Worm (Caenorhabditis elegans) whole organism, L1 larva: ENCODE results near the gene nhr-125.

ENCODE experiments used
- ceh-82 ChIP-seq, 3 experiments: fragments of 150-350 bp in 1 of 3; sonication (generic microtip) in 2 of 3; optimal IDR thresholded peaks; 2 replicates each; lab custom pipeline; 2014 to 2017; ENCODE audit warnings: missing biosample characterization in 3 of 3, missing genetic modification characterization in 3 of 3
- egl-27 ChIP-seq, 2 experiments: fragments of 150-350 bp in 1 of 2; sonication (generic microtip); optimal IDR thresholded peaks; 3 replicates each; lab custom pipeline; 2017 to 2018; ENCODE audit warnings: missing biosample characterization in 2 of 2, missing genetic modification characterization in 2 of 2, missing genetic modification reagents in 2 of 2
- elt-3 ChIP-seq, 6 experiments: fragments of 150-350 bp in 1 of 6; sonication (generic microtip); optimal IDR thresholded peaks; 2 replicates each; lab custom pipeline; 2017 to 2018; ENCODE audit warnings: missing biosample characterization in 6 of 6, missing genetic modification characterization in 6 of 6, inconsistent platforms in 1 of 6
- fkh-8 ChIP-seq: sonication (generic microtip); optimal IDR thresholded peaks from 2 replicates; lab custom pipeline; 2016; ENCODE audit warnings: mild to moderate bottlenecking, missing genetic modification characterization, missing compliant biosample characterization
- nhr-11 ChIP-seq: fragments of 150-350 bp; optimal IDR thresholded peaks from 2 replicates; lab custom pipeline; 2014; ENCODE audit warnings: missing biosample characterization, missing genetic modification characterization
- nhr-237 ChIP-seq: fragments of 150-350 bp; optimal IDR thresholded peaks from 2 replicates; lab custom pipeline; 2014; ENCODE audit warnings: missing biosample characterization, missing genetic modification characterization

- TF ChIP-seq egl-27 (tag; optimal IDR thresholded peaks at IDR 0.05; lab: Kevin White, UChicago) (no peak), fkh-8 (tag; lab: Kevin White, UChicago) (no peak), nhr-11 (tag; lab: Kevin White, UChicago) (no peak), nhr-237 (tag; lab: Kevin White, UChicago) (no peak), elt-3 (tag; optimal IDR thresholded peaks at IDR 0.05; lab: Kevin White, UChicago) (no peak), ceh-82 (tag; optimal IDR thresholded peaks at IDR 0.05; lab: Kevin White, UChicago) (no peak)
These were observed 25.6 kb downstream of the nhr-125 start, which contains the start of gene ZC132.3 for ce11 chrV:4299741-4300140.
